Worm (Caenorhabditis elegans): Measurements from ENCODE around the gene R10H10.4.

ce11 chrIV:10346948-10347347 is 47.8 kb downstream of the R10H10.4 start:
- TF ChIP-seq ceh-36 (tag; optimal IDR thresholded peaks at IDR 0.05), result no peak
- no peak for TF ChIP-seq ets-7 (tag; optimal IDR thresholded peaks at IDR 0.05)
- no peak for TF ChIP-seq ama-1 (optimal IDR thresholded peaks at IDR 0.05)
- no peak for TF ChIP-seq B0310.2 (tag; optimal IDR thresholded peaks at IDR 0.05)
- no peak for TF ChIP-seq aly-1 (tag; optimal IDR thresholded peaks at IDR 0.05)
- no peak for TF ChIP-seq scrt-1 (GFP tag; IDR thresholded peaks at IDR 0.05)
- no peak for TF ChIP-seq sea-1 (GFP tag; conservative IDR thresholded peaks at IDR 0.05)
- TF ChIP-seq F13C5.2 (tag; optimal IDR thresholded peaks at IDR 0.05), result no peak
- no peak for TF ChIP-seq hnd-1 (tag; optimal IDR thresholded peaks at IDR 0.05)
- TF ChIP-seq tbx-11 (GFP tag; IDR thresholded peaks at IDR 0.05), result no peak
- TF ChIP-seq tbx-37 (GFP tag; conservative IDR thresholded peaks at IDR 0.05), result no peak

Measured in whole organism, early embryonic.